Fruit fly (Drosophila melanogaster) S2 (cell line): ENCODE results near the gene tna.

Experiments
- CG8478 ChIP-seq: fragments of >200 bp; optimal IDR thresholded peaks from 2 replicates; lab custom pipeline; 2018
- CTCF ChIP-seq, 2 experiments: fragments of >200 bp; optimal IDR thresholded peaks; 2 replicates each; lab custom pipeline; 2018

dm6 chr3L:10909612-10910011 lies 74.3 kb downstream of the tna start:
- TF ChIP-seq CG8478 (lab: Kevin White, UChicago) (no peak), CTCF (optimal IDR thresholded peaks at IDR 0.05; lab: Kevin White, UChicago) (no peak)
